Worm (Caenorhabditis elegans): ENCODE measurements around the gene cogc-2.

DNA sequence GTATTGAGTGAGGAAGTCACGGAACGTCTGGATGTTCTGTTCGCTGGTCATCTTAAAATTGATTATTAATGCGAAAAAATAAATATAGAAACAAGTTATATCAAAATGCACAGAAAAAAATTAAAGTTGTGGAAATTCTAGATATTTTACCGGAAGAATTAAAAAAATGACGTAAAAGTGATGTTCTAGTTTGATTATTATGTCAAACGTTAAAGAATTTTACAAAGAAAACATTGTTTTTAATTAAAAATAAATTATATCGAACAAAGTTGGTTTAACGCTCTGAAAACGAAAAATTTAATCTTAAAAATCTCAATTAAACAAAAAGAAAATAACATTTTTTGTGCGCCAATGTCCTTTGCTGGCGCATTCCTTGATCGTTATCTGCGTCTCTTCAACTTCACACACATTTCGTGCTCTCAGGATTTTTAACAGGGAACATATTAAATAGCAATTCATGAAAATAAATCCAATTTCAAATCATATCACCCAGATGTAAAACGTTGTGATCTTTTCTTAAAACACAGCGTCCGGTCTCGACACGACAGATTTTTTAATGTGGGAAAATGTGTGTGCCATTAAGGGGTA lies 5.3 kb upstream of the cogc-2 start, which contains the start of gene tin-9.1:
- no peak for TF ChIP-seq ceh-13 (GFP tag; optimal IDR thresholded peaks at IDR 0.05)
- TF ChIP-seq hnd-1 (tag; optimal IDR thresholded peaks at IDR 0.05), result no peak
- no peak for TF ChIP-seq hmbx-1 (tag; optimal IDR thresholded peaks at IDR 0.05)
- no peak for TF ChIP-seq flt-1 (GFP tag; IDR thresholded peaks at IDR 0.05)
- TF ChIP-seq sea-1 (GFP tag; conservative IDR thresholded peaks at IDR 0.05), result no peak
- no peak for TF ChIP-seq F13C5.2 (tag; optimal IDR thresholded peaks at IDR 0.05)
- TF ChIP-seq ets-7 (tag; optimal IDR thresholded peaks at IDR 0.05), result no peak
- no peak for TF ChIP-seq ama-1 (optimal IDR thresholded peaks at IDR 0.05)
- no peak for TF ChIP-seq pes-1 (GFP tag; IDR thresholded peaks at IDR 0.05)
- no peak for TF ChIP-seq B0310.2 (tag; optimal IDR thresholded peaks at IDR 0.05)
- TF ChIP-seq hmg-4 (GFP tag; optimal IDR thresholded peaks at IDR 0.05), result no peak
- TF ChIP-seq tra-4 (tag; optimal IDR thresholded peaks at IDR 0.05), result no peak
